Fruit fly (Drosophila melanogaster) whole organism, wandering third instar larva: Measurements from ENCODE around the gene CG46457.

Source experiments
- Abd-B ChIP-seq: fragments of >200 bp; optimal IDR thresholded peaks from 2 replicates; lab custom pipeline; 2017; ENCODE audit warnings: missing biosample characterization, missing genetic modification characterization
- CG32264 ChIP-seq: fragments of 200-800 bp; sonication (Bioruptor generic); optimal IDR thresholded peaks from 2 replicates; lab custom pipeline; 2016; ENCODE audit warnings: missing biosample characterization, missing genetic modification characterization
- CrebA ChIP-seq: fragments of 200-800 bp; sonication (Bioruptor generic); optimal IDR thresholded peaks from 2 replicates; lab custom pipeline; 2016; ENCODE audit warnings: missing biosample characterization, mild to moderate bottlenecking, missing genetic modification characterization, borderline replicate concordance
- Dfd ChIP-seq: fragments of >200 bp; optimal IDR thresholded peaks from 2 replicates; lab custom pipeline; 2017; ENCODE audit warnings: missing biosample characterization, missing genetic modification characterization
- Dif ChIP-seq: fragments of 200-275, 200-300 bp; sonication (Bioruptor generic); optimal IDR thresholded peaks from 2 replicates; lab custom pipeline; 2018; ENCODE audit warnings: missing biosample characterization, missing genetic modification characterization; ENCODE audit not compliant: partially characterized antibody
- HLH106 ChIP-seq: fragments of 200-800 bp; optimal IDR thresholded peaks from 3 replicates; lab custom pipeline; 2019; ENCODE audit warnings: missing biosample characterization, mild to moderate bottlenecking, missing genetic modification characterization, moderate library complexity
- Hnf4 ChIP-seq: fragments of 200-800 bp; sonication (Bioruptor generic); optimal IDR thresholded peaks from 2 replicates; lab custom pipeline; 2016; ENCODE audit warnings: missing biosample characterization, mild to moderate bottlenecking, missing genetic modification characterization
- Hr78 ChIP-seq: fragments of >200 bp; optimal IDR thresholded peaks from 2 replicates; lab custom pipeline; 2017; ENCODE audit warnings: missing biosample characterization, missing genetic modification characterization
- Jra ChIP-seq: sonication (Bioruptor generic); optimal IDR thresholded peaks from 2 replicates; lab custom pipeline; 2016; ENCODE audit warnings: missing biosample characterization, missing genetic modification characterization
- Mio ChIP-seq: sonication (Bioruptor generic); optimal IDR thresholded peaks from 2 replicates; lab custom pipeline; 2016; ENCODE audit warnings: missing biosample characterization, missing genetic modification characterization
- Myc ChIP-seq: fragments of >200 bp; optimal IDR thresholded peaks from 2 replicates; lab custom pipeline; 2017
- N ChIP-seq: fragments of >200 bp; optimal IDR thresholded peaks from 2 replicates; lab custom pipeline; 2018; ENCODE audit warnings: missing biosample characterization, missing external identifiers, missing genetic modification characterization
- OdsH ChIP-seq: fragments of 200-800 bp; sonication (Bioruptor generic); optimal IDR thresholded peaks from 2 replicates; lab custom pipeline; 2016; ENCODE audit warnings: missing biosample characterization, mild to moderate bottlenecking, missing genetic modification characterization
- Rel ChIP-seq, 2 experiments: fragments of 200-800 bp; sonication (Bioruptor generic) in 1 of 2; optimal IDR thresholded peaks; 2 replicates in 1 of 2; 3 replicates in 1 of 2; lab custom pipeline; 2016 to 2019; ENCODE audit warnings: mild to moderate bottlenecking in 2 of 2, missing biosample characterization in 2 of 2, missing genetic modification characterization in 2 of 2, moderate library complexity in 1 of 2
- Sp1 ChIP-seq: fragments of 200-800 bp; sonication (Bioruptor generic); optimal IDR thresholded peaks from 3 replicates; lab custom pipeline; 2019; ENCODE audit warnings: missing biosample characterization, mild to moderate bottlenecking, missing genetic modification characterization, moderate library complexity
- br ChIP-seq: fragments of 200-800 bp; sonication (Bioruptor generic); optimal IDR thresholded peaks from 2 replicates; lab custom pipeline; 2016; ENCODE audit warnings: missing biosample characterization, missing genetic modification characterization
- dl ChIP-seq, 2 experiments: fragments of 175-275, 200-275 bp in 1 of 2; fragments of 200-275 bp in 1 of 2; sonication (Bioruptor generic); optimal IDR thresholded peaks; lab custom pipeline; 2018; ENCODE audit warnings: mild to moderate bottlenecking in 2 of 2, missing biosample characterization in 2 of 2, missing genetic modification characterization in 2 of 2, moderate library complexity in 2 of 2; ENCODE audit not compliant: partially characterized antibody in 2 of 2, insufficient read depth in 1 of 2
- dmrt93B ChIP-seq: fragments of 200-800 bp; sonication (Bioruptor generic); optimal IDR thresholded peaks from 2 replicates; lab custom pipeline; 2018; ENCODE audit warnings: missing biosample characterization, mild to moderate bottlenecking, missing genetic modification characterization
- dsf ChIP-seq: sonication (Bioruptor generic); optimal IDR thresholded peaks from 2 replicates; lab custom pipeline; 2016; ENCODE audit warnings: missing biosample characterization, missing genetic modification characterization, borderline replicate concordance
- foxo ChIP-seq, 2 experiments: fragments of 200-800 bp; sonication (Bioruptor generic); optimal IDR thresholded peaks; 2 replicates in 1 of 2; 3 replicates in 1 of 2; lab custom pipeline; 2016 to 2017; ENCODE audit warnings: missing biosample characterization in 2 of 2, missing genetic modification characterization in 2 of 2
- fru ChIP-seq: fragments of 200-800 bp; sonication (Bioruptor generic); optimal IDR thresholded peaks from 3 replicates; lab custom pipeline; 2016; ENCODE audit warnings: missing biosample characterization, mild to moderate bottlenecking, missing genetic modification characterization
- h ChIP-seq: fragments of 200-800 bp; sonication (Bioruptor generic); optimal IDR thresholded peaks from 3 replicates; lab custom pipeline; 2016; ENCODE audit warnings: missing biosample characterization, mild to moderate bottlenecking, missing genetic modification characterization
- pan ChIP-seq: fragments of >200 bp; optimal IDR thresholded peaks from 2 replicates; lab custom pipeline; 2017
- rgr ChIP-seq: fragments of 200-800 bp; sonication (Bioruptor generic); optimal IDR thresholded peaks from 3 replicates; lab custom pipeline; 2016; ENCODE audit warnings: missing biosample characterization, mild to moderate bottlenecking, missing genetic modification characterization
- sage ChIP-seq: fragments of 200-800 bp; sonication (Bioruptor generic); optimal IDR thresholded peaks from 2 replicates; lab custom pipeline; 2016; ENCODE audit warnings: missing biosample characterization, mild to moderate bottlenecking, missing genetic modification characterization
- sv ChIP-seq: fragments of 200-800 bp; sonication (Bioruptor generic); optimal IDR thresholded peaks from 3 replicates; lab custom pipeline; 2016; ENCODE audit warnings: missing biosample characterization, missing genetic modification characterization
- tai ChIP-seq: sonication (Bioruptor generic); optimal IDR thresholded peaks from 2 replicates; lab custom pipeline; 2016; ENCODE audit warnings: missing biosample characterization, missing genetic modification characterization
- usp ChIP-seq: fragments of >200 bp; optimal IDR thresholded peaks from 2 replicates; lab custom pipeline; 2017; ENCODE audit warnings: missing biosample characterization, missing genetic modification characterization
- woc ChIP-seq: sonication (Bioruptor generic); optimal IDR thresholded peaks from 2 replicates; lab custom pipeline; 2016; ENCODE audit warnings: missing biosample characterization, mild to moderate bottlenecking, missing genetic modification characterization

CG46457 gene

dm6 chr3R:13524672-13525071 lies 4.5 kb downstream of the CG46457 start:
- TF ChIP-seq br (GFP tag; lab: Kevin White, UChicago) = no peak
- peak; percentile 19 for TF ChIP-seq Sp1 (GFP tag; lab: Kevin White, UChicago)
- TF ChIP-seq, all 38 proteins: peak for 1

- no peak for TF ChIP-seq br (GFP tag; lab: Kevin White, UChicago)
- TF ChIP-seq OdsH (GFP tag; lab: Kevin White, UChicago) = no peak
- no peak for TF ChIP-seq N (GFP tag; lab: Kevin White, UChicago)
- no peak for TF ChIP-seq foxo (GFP tag; optimal IDR thresholded peaks at IDR 0.05; lab: Kevin White, UChicago)
- TF ChIP-seq Sp1 (GFP tag; lab: Kevin White, UChicago) = no peak
- no peak for TF ChIP-seq Dif (GFP tag; lab: Kevin White, UChicago)
- TF ChIP-seq CG32264 (GFP tag; lab: Kevin White, UChicago) = no peak
- no peak for TF ChIP-seq woc (GFP tag; lab: Kevin White, UChicago)
- no peak for TF ChIP-seq Jra (GFP tag; lab: Kevin White, UChicago)
- no peak for TF ChIP-seq dl (GFP tag; optimal IDR thresholded peaks at IDR 0.05; lab: Kevin White, UChicago; ENCODE audit: insufficient read depth in 1 of 2, partially characterized antibody in 2 of 2)
- TF ChIP-seq rgr (GFP tag; lab: Kevin White, UChicago) = no peak
- TF ChIP-seq fru = no peak
- TF ChIP-seq CrebA (GFP tag; lab: Kevin White, UChicago) = no peak
- no peak for TF ChIP-seq Myc
- no peak for TF ChIP-seq sv (GFP tag; lab: Kevin White, UChicago)
- no peak for TF ChIP-seq tai (GFP tag; lab: Kevin White, UChicago)
- no peak for TF ChIP-seq usp (GFP tag; lab: Kevin White, UChicago)
- TF ChIP-seq Rel (GFP tag; optimal IDR thresholded peaks at IDR 0.05; lab: Kevin White, UChicago) = no peak
- TF ChIP-seq Rel (tag; optimal IDR thresholded peaks at IDR 0.05; lab: Kevin White, UChicago) = no peak
These were observed 5.7 kb downstream of the CG46457 start, which contains the start of gene CG12538 for dm6 chr3R:13523435-13523834. Gene CG12538, minus strand, starts transcription at chr3R:13523535.

dm6 chr3R:13509816-13510215 lies 19.3 kb downstream of the CG46457 start:
- TF ChIP-seq sv (GFP tag; lab: Kevin White, UChicago) (no peak), Sp1 (GFP tag; lab: Kevin White, UChicago) (no peak), Jra (GFP tag; lab: Kevin White, UChicago) (no peak), usp (GFP tag; lab: Kevin White, UChicago) (no peak), foxo (GFP tag; optimal IDR thresholded peaks at IDR 0.05; lab: Kevin White, UChicago) (no peak), CG32264 (GFP tag; lab: Kevin White, UChicago) (no peak), Dfd (GFP tag; lab: Kevin White, UChicago) (no peak), sage (GFP tag; lab: Kevin White, UChicago) (no peak), dsf (GFP tag; lab: Kevin White, UChicago) (no peak), br (GFP tag; lab: Kevin White, UChicago) (no peak), CrebA (GFP tag; lab: Kevin White, UChicago) (no peak), HLH106 (tag; lab: Kevin White, UChicago) (no peak), Mio (GFP tag; lab: Kevin White, UChicago) (no peak), pan (lab: Kevin White, UChicago) (no peak), Hnf4 (no peak), dmrt93B (GFP tag; lab: Kevin White, UChicago) (no peak), Myc (no peak), h (GFP tag; lab: Kevin White, UChicago) (no peak)

- TF ChIP-seq HLH106 (tag; lab: Kevin White, UChicago) (no peak), Abd-B (GFP tag; lab: Kevin White, UChicago) (no peak), Mio (GFP tag; lab: Kevin White, UChicago) (no peak), woc (GFP tag; lab: Kevin White, UChicago) (no peak), Hr78 (no peak), sv (GFP tag; lab: Kevin White, UChicago) (no peak), sage (GFP tag; lab: Kevin White, UChicago) (no peak), fru (no peak), N (GFP tag; lab: Kevin White, UChicago) (no peak)
These were observed 46.9 kb downstream of the CG46457 start for dm6 chr3R:13482283-13482682.
